Worm (Caenorhabditis elegans): ENCODE data around the gene srh-119.

DNA sequence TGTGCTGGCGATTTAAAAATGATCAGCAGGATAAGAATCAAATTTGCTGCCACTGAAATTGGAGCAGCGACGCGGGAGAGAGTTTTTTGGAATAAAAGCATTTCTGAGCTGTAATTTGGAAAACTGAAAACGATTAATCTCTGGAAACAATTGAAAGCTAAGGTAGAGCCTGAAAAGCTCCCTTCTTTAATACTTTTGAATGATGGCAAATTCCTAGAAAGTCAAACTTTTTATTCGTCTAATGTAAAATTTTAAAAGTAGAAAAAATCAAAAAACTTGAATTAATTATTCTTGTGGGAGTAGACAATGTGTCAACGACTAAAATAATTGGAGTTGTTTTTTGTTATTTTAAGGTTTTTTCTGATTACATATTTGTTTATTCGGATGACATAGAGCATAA lies 28.0 kb downstream of the srh-119 start, which contains the start of gene str-217:
- TF ChIP-seq unc-62 (GFP tag; optimal IDR thresholded peaks at IDR 0.05) = no peak
- no peak for TF ChIP-seq nhr-76 (tag; optimal IDR thresholded peaks at IDR 0.05)
- no peak for TF ChIP-seq pha-4 (tag; optimal IDR thresholded peaks at IDR 0.05)
- no peak for TF ChIP-seq unc-39 (tag; optimal IDR thresholded peaks at IDR 0.05)
- TF ChIP-seq hlh-1 (tag; optimal IDR thresholded peaks at IDR 0.05) = no peak
- no peak for TF ChIP-seq nhr-237 (tag; optimal IDR thresholded peaks at IDR 0.05)
- no peak for TF ChIP-seq lin-32 (GFP tag; optimal IDR thresholded peaks at IDR 0.05)
- TF ChIP-seq drap-1 (GFP tag; optimal IDR thresholded peaks at IDR 0.05) = no peak

Measured in whole organism, mixed stage, embryonic.